Worm (Caenorhabditis elegans): Measurements from ENCODE around the gene rabr-1.

DNA sequence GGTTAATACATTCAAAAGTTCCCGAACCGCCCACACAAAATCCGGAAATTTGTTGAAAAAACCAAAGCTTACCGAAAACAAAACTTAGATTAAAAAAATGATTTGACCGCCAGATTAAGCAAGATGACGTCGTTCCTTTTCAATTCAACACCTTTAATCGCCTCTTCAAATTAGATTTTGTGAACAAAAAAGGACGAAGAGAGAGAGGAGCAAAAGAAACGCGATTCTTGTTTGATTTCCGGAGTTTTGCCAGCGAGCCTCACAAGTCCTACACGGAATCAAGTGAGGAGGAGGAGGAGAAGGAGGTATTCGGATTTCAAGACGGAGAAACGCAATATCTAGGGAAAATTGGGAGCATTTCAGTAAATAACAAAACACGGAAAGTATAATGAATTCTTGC, 38.5 kb upstream of the rabr-1 start:
- no peak for TF ChIP-seq ceh-16 (tag; optimal IDR thresholded peaks at IDR 0.05)
- TF ChIP-seq alr-1 (tag; optimal IDR thresholded peaks at IDR 0.05): no peak
- TF ChIP-seq nhr-12 (tag; optimal IDR thresholded peaks at IDR 0.05): no peak
- TF ChIP-seq elt-1 (tag; optimal IDR thresholded peaks at IDR 0.05): no peak
- TF ChIP-seq F13H6.1 (tag; optimal IDR thresholded peaks at IDR 0.05): no peak
- TF ChIP-seq ceh-82 (tag; optimal IDR thresholded peaks at IDR 0.05): no peak
- no peak for TF ChIP-seq R02D3.7 (tag; optimal IDR thresholded peaks at IDR 0.05)
- no peak for TF ChIP-seq lin-11 (tag; optimal IDR thresholded peaks at IDR 0.05)
- TF ChIP-seq zag-1 (tag; optimal IDR thresholded peaks at IDR 0.05): no peak
- TF ChIP-seq dmd-4 (tag; optimal IDR thresholded peaks at IDR 0.05): no peak
- no peak for TF ChIP-seq ama-1 (optimal IDR thresholded peaks at IDR 0.05)

Data from whole organism, L2 larva.